Worm (Caenorhabditis elegans) whole organism, L1 larva: ENCODE results near the gene srz-11.

ENCODE experiments used
- egl-27 ChIP-seq, 2 experiments: fragments of 150-350 bp in 1 of 2; sonication (generic microtip); optimal IDR thresholded peaks; 3 replicates each; lab custom pipeline; 2017 to 2018; ENCODE audit warnings: missing biosample characterization in 2 of 2, missing genetic modification characterization in 2 of 2, missing genetic modification reagents in 2 of 2
- snu-23 ChIP-seq: sonication (generic microtip); optimal IDR thresholded peaks from 2 replicates; lab custom pipeline; 2016; ENCODE audit warnings: missing genetic modification characterization, missing compliant biosample characterization
- sptf-1 ChIP-seq: fragments of 150-350 bp; optimal IDR thresholded peaks from 2 replicates; lab custom pipeline; 2014; ENCODE audit warnings: missing biosample characterization, missing genetic modification characterization

DNA sequence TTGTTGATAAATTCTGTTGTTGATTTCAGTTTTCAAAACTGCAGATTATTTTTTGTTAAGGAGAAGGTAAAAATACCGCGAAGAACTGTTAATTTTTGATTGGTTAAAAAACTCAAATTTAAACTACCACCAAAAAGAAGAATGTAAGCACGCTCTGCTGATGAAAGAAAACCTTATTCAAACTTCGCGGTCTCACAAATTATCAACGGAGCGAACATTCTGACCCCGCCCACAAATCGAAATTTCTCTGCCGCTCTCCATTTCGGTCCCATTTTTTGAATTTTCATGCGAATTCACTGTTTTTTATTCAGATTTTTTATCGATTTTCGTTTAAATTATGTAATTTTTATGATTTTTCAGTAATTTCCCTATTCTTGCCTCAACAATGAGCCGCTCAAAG is 26.7 kb downstream of the srz-11 start, which contains the start of gene cyn-3:
- no peak for TF ChIP-seq sptf-1 (tag; lab: Kevin White, UChicago)
- TF ChIP-seq egl-27 (tag; optimal IDR thresholded peaks at IDR 0.05; lab: Kevin White, UChicago): no peak
- TF ChIP-seq snu-23 (GFP tag; lab: Kevin White, UChicago): peak; percentile 96
